Fruit fly (Drosophila melanogaster) whole organism, embryonic: Measurements from ENCODE around the gene CG15425.

Source experiments
- Awh ChIP-seq: fragments of 200-800 bp; sonication (Bioruptor generic); IDR thresholded peaks from 2 replicates; pipeline ENCODE4, ENCODE4 v1.3.6; 2022; ENCODE audit warnings: missing biosample characterization, missing genetic modification characterization
- Blimp-1 ChIP-seq: fragments of 200-800 bp; sonication (Bioruptor generic); optimal IDR thresholded peaks from 3 replicates; lab custom pipeline; 2018; ENCODE audit warnings: missing biosample characterization, missing genetic modification characterization, mild to moderate bottlenecking, moderate library complexity, missing genetic modification reagents
- CG10209 ChIP-seq: fragments of 200-800 bp; sonication (Bioruptor generic); optimal IDR thresholded peaks from 3 replicates; lab custom pipeline; 2017; ENCODE audit warnings: missing biosample characterization, mild to moderate bottlenecking, missing genetic modification characterization, missing genetic modification reagents
- CG12769 ChIP-seq: fragments of 200-800 bp; sonication (Bioruptor generic); optimal IDR thresholded peaks from 2 replicates; lab custom pipeline; 2019; ENCODE audit warnings: missing biosample characterization, mild to moderate bottlenecking, missing genetic modification characterization, moderate library complexity
- CG13894 ChIP-seq: fragments of 200-800 bp; sonication (Bioruptor generic); optimal IDR thresholded peaks from 3 replicates; lab custom pipeline; 2018; ENCODE audit warnings: missing biosample characterization, mild to moderate bottlenecking, missing genetic modification characterization, moderate library complexity
- CG1603 ChIP-seq: fragments of 200-800 bp; sonication (Bioruptor generic); optimal IDR thresholded peaks from 2 replicates; lab custom pipeline; 2019; ENCODE audit warnings: missing biosample characterization, mild to moderate bottlenecking, missing genetic modification characterization, moderate library complexity
- CG16779 ChIP-seq: fragments of 200-800 bp; sonication (Bioruptor generic); IDR thresholded peaks from 2 replicates; pipeline ENCODE4 v1.3.6; 2022; ENCODE audit warnings: missing biosample characterization, missing genetic modification characterization
- CG17359 ChIP-seq: fragments of 200-800 bp; sonication (Bioruptor generic); optimal IDR thresholded peaks from 3 replicates; lab custom pipeline; 2018; ENCODE audit warnings: missing biosample characterization, mild to moderate bottlenecking, missing genetic modification characterization, moderate library complexity
- CG18011 ChIP-seq: fragments of 200-800 bp; sonication (Bioruptor generic); optimal IDR thresholded peaks from 2 replicates; lab custom pipeline; 2017; ENCODE audit warnings: missing biosample characterization, missing genetic modification characterization, mild to moderate bottlenecking, moderate library complexity, missing genotype
- CG2199 ChIP-seq: fragments of 200-800 bp; sonication (Bioruptor generic); IDR thresholded peaks from 3 replicates; pipeline ENCODE4 v1.3.6; 2022; ENCODE audit warnings: missing biosample characterization, missing genetic modification characterization
- CG30020 ChIP-seq: fragments of 200-800 bp; optimal IDR thresholded peaks from 2 replicates; lab custom pipeline; 2019; ENCODE audit warnings: missing biosample characterization, mild to moderate bottlenecking, missing genetic modification characterization, moderate library complexity
- CG3065 ChIP-seq: fragments of 200-800 bp; sonication (Bioruptor generic); optimal IDR thresholded peaks from 2 replicates; lab custom pipeline; 2016; ENCODE audit warnings: missing biosample characterization, missing genetic modification characterization
- CG4730 ChIP-seq: fragments of 200-800 bp; sonication (Bioruptor generic); IDR thresholded peaks from 2 replicates; pipeline ENCODE4 v1.3.6; 2022; ENCODE audit warnings: missing biosample characterization, missing genetic modification characterization
- CG6254 ChIP-seq: fragments of 200-800 bp; sonication (Bioruptor generic); optimal IDR thresholded peaks from 3 replicates; lab custom pipeline; 2017; ENCODE audit warnings: mild to moderate bottlenecking, missing biosample characterization, missing genetic modification reagents, missing genetic modification characterization
- CG8290 ChIP-seq, 3 experiments: fragments of 200-800 bp; sonication (Bioruptor generic); optimal IDR thresholded peaks; 2 replicates each; lab custom pipeline; 2016 to 2019; ENCODE audit warnings: missing biosample characterization in 3 of 3, missing genetic modification characterization in 3 of 3, mild to moderate bottlenecking in 2 of 3, moderate library complexity in 1 of 3
- CG9727 ChIP-seq: fragments of 200-800 bp; sonication (Bioruptor generic); optimal IDR thresholded peaks from 3 replicates; lab custom pipeline; 2017; ENCODE audit warnings: missing biosample characterization, mild to moderate bottlenecking, missing genetic modification characterization
- Dbx ChIP-seq: fragments of 200-800 bp; sonication (Bioruptor generic); IDR thresholded peaks from 3 replicates; pipeline ENCODE4 v1.3.6; 2022; ENCODE audit warnings: missing biosample characterization, missing genetic modification characterization
- Dip3 ChIP-seq: fragments of 200-800 bp; sonication (Bioruptor generic); optimal IDR thresholded peaks from 3 replicates; lab custom pipeline; 2016; ENCODE audit warnings: missing biosample characterization, missing genetic modification characterization
- Elba2 ChIP-seq: fragments of 200-800 bp; sonication (Bioruptor generic); optimal IDR thresholded peaks from 3 replicates; lab custom pipeline; 2016; ENCODE audit warnings: missing biosample characterization, missing genetic modification characterization
- HHEX ChIP-seq: fragments of 200-800 bp; sonication (Bioruptor generic); optimal IDR thresholded peaks from 3 replicates; lab custom pipeline; 2017; ENCODE audit warnings: missing biosample characterization, mild to moderate bottlenecking, missing genetic modification characterization, missing genetic modification reagents
- HLHmδ ChIP-seq: fragments of 200-800 bp; sonication (Bioruptor generic); optimal IDR thresholded peaks from 2 replicates; lab custom pipeline; 2018; ENCODE audit warnings: missing biosample characterization, mild to moderate bottlenecking, missing genetic modification characterization, moderate library complexity
- HmgD ChIP-seq: fragments of 200-800 bp; sonication (Bioruptor generic); optimal IDR thresholded peaks from 3 replicates; lab custom pipeline; 2016; ENCODE audit warnings: missing biosample characterization, missing genetic modification characterization
- Hmx ChIP-seq: fragments of 200-800 bp; sonication (Bioruptor generic); optimal IDR thresholded peaks from 2 replicates; lab custom pipeline; 2016; ENCODE audit warnings: missing biosample characterization, missing genetic modification characterization
- Lhr ChIP-seq: fragments of 200-800 bp; sonication (Bioruptor generic); optimal IDR thresholded peaks from 3 replicates; lab custom pipeline; 2017; ENCODE audit warnings: mild to moderate bottlenecking, missing biosample characterization, missing genetic modification reagents, missing genetic modification characterization
- Myb ChIP-seq: fragments of 200-800 bp; sonication (Bioruptor generic); optimal IDR thresholded peaks from 2 replicates; lab custom pipeline; 2016; ENCODE audit warnings: missing biosample characterization, missing genetic modification characterization
- NFAT ChIP-seq: fragments of 200-800 bp; sonication (Bioruptor generic); IDR thresholded peaks from 2 replicates; pipeline ENCODE4 v1.3.6; 2022; ENCODE audit warnings: missing biosample characterization, missing genetic modification characterization
- Nf-YA ChIP-seq: fragments of 200-800 bp; sonication (Bioruptor generic); IDR thresholded peaks from 2 replicates; pipeline ENCODE4 v1.3.6; 2022; ENCODE audit warnings: missing biosample characterization, missing genetic modification characterization
- Oaz ChIP-seq: fragments of 200-800 bp; sonication (Bioruptor generic); IDR thresholded peaks from 2 replicates; pipeline ENCODE4 v1.3.6; 2022; ENCODE audit warnings: missing biosample characterization, missing genetic modification characterization
- Scr ChIP-seq: fragments of 200-800 bp; sonication (Bioruptor generic); IDR thresholded peaks from 2 replicates; pipeline ENCODE4 v1.3.6; 2022; ENCODE audit warnings: missing biosample characterization, missing genetic modification characterization; ENCODE audit not compliant: partially characterized antibody
- ara ChIP-seq: fragments of 200-800 bp; sonication (Bioruptor generic); IDR thresholded peaks from 2 replicates; pipeline ENCODE4 v1.3.6; 2022; ENCODE audit warnings: missing biosample characterization, missing genetic modification characterization
- ato ChIP-seq: fragments of 200-800 bp; sonication (Bioruptor generic); IDR thresholded peaks from 2 replicates; pipeline ENCODE4 v1.3.6; 2022; ENCODE audit warnings: missing biosample characterization, missing genetic modification characterization; ENCODE audit not compliant: partially characterized antibody
- bab2 ChIP-seq: fragments of 200-800 bp; sonication (Bioruptor generic); optimal IDR thresholded peaks from 2 replicates; lab custom pipeline; 2016; ENCODE audit warnings: missing biosample characterization, missing genetic modification characterization
- bbx ChIP-seq: fragments of 200-800 bp; sonication (Bioruptor generic); IDR thresholded peaks from 2 replicates; pipeline ENCODE4 v1.3.6; 2022; ENCODE audit warnings: missing biosample characterization, missing genetic modification characterization; ENCODE audit not compliant: partially characterized antibody
- cato ChIP-seq: fragments of 200-800 bp; sonication (Bioruptor generic); optimal IDR thresholded peaks from 2 replicates; lab custom pipeline; 2016; ENCODE audit warnings: missing biosample characterization, missing genetic modification characterization, borderline replicate concordance
- cg ChIP-seq: fragments of 200-800 bp; sonication (Bioruptor generic); optimal IDR thresholded peaks from 3 replicates; lab custom pipeline; 2019; ENCODE audit warnings: missing biosample characterization, mild to moderate bottlenecking, missing genetic modification characterization, moderate library complexity
- chinmo ChIP-seq: fragments of 200-800 bp; sonication (Bioruptor generic); IDR thresholded peaks from 4 replicates; pipeline ENCODE4 v1.3.6; 2022; ENCODE audit warnings: missing biosample characterization, missing genetic modification characterization; ENCODE audit not compliant: partially characterized antibody
- chm ChIP-seq: fragments of 200-800 bp; sonication (Bioruptor generic); IDR thresholded peaks from 2 replicates; pipeline ENCODE4 v1.3.6; 2022; ENCODE audit warnings: missing biosample characterization, missing genetic modification characterization
- da ChIP-seq: fragments of 200-800 bp; sonication (Bioruptor generic); optimal IDR thresholded peaks from 2 replicates; lab custom pipeline; 2016; ENCODE audit warnings: missing biosample characterization, missing genetic modification characterization
- gce ChIP-seq: fragments of 200-800 bp; sonication (Bioruptor generic); IDR thresholded peaks from 3 replicates; pipeline ENCODE4 v1.3.6; 2022; ENCODE audit warnings: missing biosample characterization, missing genetic modification characterization
- gcm ChIP-seq: fragments of 200-800 bp; sonication (Bioruptor generic); optimal IDR thresholded peaks from 2 replicates; lab custom pipeline; 2019; ENCODE audit warnings: missing biosample characterization, mild to moderate bottlenecking, missing genetic modification characterization, moderate library complexity
- insv ChIP-seq, 2 experiments: fragments of 200-800 bp; sonication (Bioruptor generic); optimal IDR thresholded peaks; 3 replicates each; lab custom pipeline; 2016 to 2018; ENCODE audit warnings: missing biosample characterization in 2 of 2, missing genetic modification characterization in 2 of 2
- klu ChIP-seq: fragments of 200-800 bp; sonication (Bioruptor generic); IDR thresholded peaks from 2 replicates; pipeline ENCODE4 v1.3.6; 2022; ENCODE audit warnings: missing biosample characterization, missing genetic modification characterization
- lmd ChIP-seq: fragments of 200-800 bp; sonication (Bioruptor generic); IDR thresholded peaks from 2 replicates; pipeline ENCODE4 v1.3.6; 2022; ENCODE audit warnings: missing biosample characterization, missing genetic modification characterization
- odd ChIP-seq: fragments of 200-800 bp; sonication (Bioruptor generic); optimal IDR thresholded peaks from 2 replicates; lab custom pipeline; 2017; ENCODE audit warnings: missing biosample characterization, mild to moderate bottlenecking, missing genetic modification characterization
- sens ChIP-seq: fragments of 200-800 bp; sonication (Bioruptor generic); peaks from one replicate; lab custom pipeline; 2016; ENCODE audit warnings: missing biosample characterization, missing genetic modification characterization
- sqz ChIP-seq: fragments of 200-800 bp; sonication (Bioruptor generic); optimal IDR thresholded peaks from 3 replicates; lab custom pipeline; 2018; ENCODE audit warnings: missing biosample characterization, mild to moderate bottlenecking, missing genetic modification characterization
- stwl ChIP-seq: fragments of 200-800 bp; sonication (Bioruptor generic); optimal IDR thresholded peaks from 3 replicates; lab custom pipeline; 2018; ENCODE audit warnings: missing biosample characterization, mild to moderate bottlenecking, missing genetic modification characterization, moderate library complexity
- trh ChIP-seq: fragments of 200-800 bp; sonication (Bioruptor generic); optimal IDR thresholded peaks from 2 replicates; lab custom pipeline; 2016; ENCODE audit warnings: missing biosample characterization, missing genetic modification characterization
- z ChIP-seq: fragments of 200-800 bp; sonication (Bioruptor generic); IDR thresholded peaks from 3 replicates; pipeline ENCODE4 v1.3.6; 2022; ENCODE audit warnings: missing biosample characterization, missing genetic modification characterization

Gene CG15425

DNA sequence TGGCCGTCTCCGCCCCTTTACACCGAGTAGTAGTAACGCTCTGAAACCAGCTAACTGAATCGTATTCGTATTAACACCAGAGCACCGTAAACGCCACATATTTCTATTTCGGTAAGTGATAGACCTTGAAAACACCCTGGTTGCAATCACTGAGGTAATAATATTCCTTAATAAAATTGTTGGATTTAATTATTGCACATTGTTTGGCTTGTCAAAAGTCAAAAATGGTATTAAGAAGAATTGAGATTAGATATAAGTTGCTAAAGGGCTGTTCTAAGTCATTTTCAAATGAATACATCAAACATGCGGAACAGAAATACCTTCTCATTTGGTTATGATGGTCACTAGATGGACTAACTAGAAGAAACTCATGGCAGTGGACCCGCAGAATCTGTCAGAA is 38.6 kb upstream of the CG15425 start (continued):
- TF ChIP-seq ato (GFP tag; lab: Robert Waterston, UW) (no peak), Scr (no peak), CG10209 (GFP tag; lab: Kevin White, UChicago) (no peak), CG4730 (0 out of 2 replicates have a peak, but pooled peaks have one; percentile 24), CG30020 (no peak), trh (GFP tag; lab: Kevin White, UChicago) (no peak), CG2199 (GFP tag; lab: Robert Waterston, UW) (no peak), gcm (GFP tag; lab: Kevin White, UChicago) (peak; percentile 15), CG1603 (no peak), odd (no peak), CG3065 (GFP tag; lab: Kevin White, UChicago) (no peak), sens (GFP tag; lab: Kevin White, UChicago) (peak; percentile 60), Dip3 (no peak), Lhr (no peak), Dbx (GFP tag; lab: Robert Waterston, UW) (no peak), Myb (GFP tag; lab: Kevin White, UChicago) (no peak), Elba2 (GFP tag; lab: Kevin White, UChicago) (no peak), insv (GFP tag; optimal IDR thresholded peaks at IDR 0.05; lab: Kevin White, UChicago) (no peak), Oaz (GFP tag; lab: Robert Waterston, UW) (no peak)
- TF ChIP-seq, all 482 proteins: peak for 45

DNA sequence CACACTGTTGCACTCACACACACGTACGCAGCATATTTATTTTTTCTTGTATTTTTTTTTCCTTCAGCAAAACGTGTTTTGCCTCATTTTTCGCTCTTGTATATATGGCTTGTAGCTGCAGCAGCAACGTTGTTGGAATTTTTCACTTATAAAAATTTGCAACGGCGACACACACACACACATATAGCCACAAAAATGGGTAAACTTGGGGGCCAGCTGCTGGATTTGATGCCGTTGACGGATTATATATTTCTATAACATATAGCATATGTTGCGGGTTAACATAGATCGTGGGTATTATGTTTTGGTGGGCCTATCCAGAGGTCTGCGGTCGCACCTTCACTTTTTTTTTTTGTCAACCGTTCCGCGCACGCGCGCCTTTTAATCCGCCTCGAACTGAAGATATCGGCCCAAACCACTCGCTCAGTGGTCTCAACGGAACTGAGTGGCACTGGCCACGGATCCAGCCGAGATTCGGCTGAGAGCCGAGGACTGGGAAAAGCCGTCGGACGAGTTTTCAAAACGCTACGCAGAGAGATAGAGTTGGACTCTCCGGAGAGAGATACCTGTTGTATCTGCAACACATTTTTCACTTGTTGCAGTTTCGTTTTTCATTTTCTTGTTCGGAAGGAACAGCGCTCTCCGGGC is 35.9 kb upstream of the CG15425 start, which contains the start of gene ft:
Gene ft, minus strand, starts transcription at position 443 of the 648 bp plus-strand sequence.
- no peak for TF ChIP-seq HHEX (GFP tag; lab: Kevin White, UChicago)
- no peak for TF ChIP-seq CG8290 (GFP tag; optimal IDR thresholded peaks at IDR 0.05; lab: Kevin White, UChicago)
- TF ChIP-seq CG8290 (tag; optimal IDR thresholded peaks at IDR 0.05; lab: Kevin White, UChicago): no peak
- no peak for TF ChIP-seq klu (GFP tag; lab: Robert Waterston, UW)
- TF ChIP-seq cg: peak; percentile 79
- no peak for TF ChIP-seq cato (GFP tag; lab: Kevin White, UChicago)
- no peak for TF ChIP-seq stwl (tag; lab: Kevin White, UChicago)
- TF ChIP-seq da (GFP tag; lab: Kevin White, UChicago): no peak
- peak; percentile 35 for TF ChIP-seq CG13894 (tag; lab: Kevin White, UChicago)
- peak; percentile 58; the same call in 1 of the 4 replicates for TF ChIP-seq chinmo
- 0 out of 2 replicates have a peak, but pooled peaks have one; percentile 38 for TF ChIP-seq ara (GFP tag; lab: Robert Waterston, UW)
- no peak for TF ChIP-seq CG6254 (GFP tag; lab: Kevin White, UChicago)
- TF ChIP-seq Hmx (GFP tag; lab: Kevin White, UChicago): no peak
- no peak for TF ChIP-seq bab2
- peak; percentile 84 for TF ChIP-seq sqz (GFP tag; lab: Kevin White, UChicago)
- TF ChIP-seq Nf-YA (GFP tag; lab: Robert Waterston, UW): no peak
- peak; percentile 28; the same call in 1 of the 2 replicates for TF ChIP-seq NFAT
- no peak for TF ChIP-seq CG16779 (GFP tag; lab: Robert Waterston, UW)
- TF ChIP-seq CG17359 (tag; lab: Kevin White, UChicago): no peak
- peak; percentile 53 for TF ChIP-seq Blimp-1 (GFP tag; lab: Kevin White, UChicago)
- TF ChIP-seq CG12769: peak; percentile 51
- no peak for TF ChIP-seq trh (GFP tag; lab: Kevin White, UChicago)
- TF ChIP-seq lmd (GFP tag; lab: Robert Waterston, UW): no peak
- TF ChIP-seq chm (GFP tag; lab: Robert Waterston, UW): peak; percentile 9; the same call in 1 of the 2 replicates
- no peak for TF ChIP-seq CG9727 (GFP tag; lab: Kevin White, UChicago)
- 0 out of 2 replicates have a peak, but pooled peaks have one; percentile 31 for TF ChIP-seq bbx (GFP tag; lab: Robert Waterston, UW)
- no peak for TF ChIP-seq CG18011
- no peak for TF ChIP-seq Awh (GFP tag; lab: Robert Waterston, UW)
- peak; percentile 86 for TF ChIP-seq z (GFP tag; lab: Robert Waterston, UW)
- 0 out of 3 replicates have a peak, but pooled peaks have one; percentile 43 for TF ChIP-seq gce
- TF ChIP-seq HmgD (GFP tag; lab: Kevin White, UChicago): no peak
- TF ChIP-seq HLHmδ (GFP tag; lab: Kevin White, UChicago): peak; percentile 5
